Fruit fly (Drosophila melanogaster): ENCODE data around the gene Adhr.

Gene Adhr

dm6 chr2L:14574852-14575251 lies 40.5 kb upstream of the Adhr start (continued):
- TF ChIP-seq CG8281 (tag; optimal IDR thresholded peaks at IDR 0.05) (no peak), Xrp1 (GFP tag; IDR thresholded peaks at IDR 0.05) (peak; percentile 50; the same call in 1 of the 2 replicates), Med (GFP tag) (peak; percentile 44), CG13624 (GFP tag; optimal IDR thresholded peaks at IDR 0.05) (no peak), klu (GFP tag; IDR thresholded peaks at IDR 0.05) (no peak), caup (GFP tag; optimal IDR thresholded peaks at IDR 0.05; ENCODE audit: severe bottlenecking) (no peak), tin (GFP tag; optimal IDR thresholded peaks at IDR 0.05) (no peak), repo (GFP tag; optimal IDR thresholded peaks at IDR 0.05) (no peak), CG11247 (GFP tag; IDR thresholded peaks at IDR 0.05) (no peak), CrebB (tag; optimal IDR thresholded peaks at IDR 0.05) (no peak), CG2712 (tag; optimal IDR thresholded peaks at IDR 0.05) (peak; percentile 9), ara (GFP tag; IDR thresholded peaks at IDR 0.05) (peak; percentile 50), CG17802 (tag; optimal IDR thresholded peaks at IDR 0.05) (no peak), gcm (GFP tag; optimal IDR thresholded peaks at IDR 0.05) (no peak), btn (GFP tag; optimal IDR thresholded peaks at IDR 0.05) (no peak), H15 (GFP tag; IDR thresholded peaks at IDR 0.05) (no peak), lbe (GFP tag; optimal IDR thresholded peaks at IDR 0.05) (no peak), PHDP (tag; optimal IDR thresholded peaks at IDR 0.05) (no peak), gem (tag; optimal IDR thresholded peaks at IDR 0.05) (peak; percentile 29), CG12659 (GFP tag; optimal IDR thresholded peaks at IDR 0.05) (no peak), CG4854 (GFP tag; optimal IDR thresholded peaks at IDR 0.05) (no peak), Sin3A (optimal IDR thresholded peaks at IDR 0.05) (no peak), CG17359 (tag; optimal IDR thresholded peaks at IDR 0.05) (no peak), tna (GFP tag; IDR thresholded peaks at IDR 0.05; ENCODE audit: partially characterized antibody) (no peak), vnd (GFP tag; IDR thresholded peaks at IDR 0.05; ENCODE audit: partially characterized antibody) (no peak), CG18476 (GFP tag; optimal IDR thresholded peaks at IDR 0.05) (no peak), dpn (GFP tag; optimal IDR thresholded peaks at IDR 0.05) (no peak), Hsf (GFP tag; optimal IDR thresholded peaks at IDR 0.05) (no peak), CG11456 (GFP tag; IDR thresholded peaks at IDR 0.05) (no peak), CG9215 (GFP tag; IDR thresholded peaks at IDR 0.05) (no peak), CG13287 (GFP tag; IDR thresholded peaks at IDR 0.05; ENCODE audit: partially characterized antibody) (no peak), kah (GFP tag; optimal IDR thresholded peaks at IDR 0.05) (no peak), cato (GFP tag; optimal IDR thresholded peaks at IDR 0.05; ENCODE audit: borderline replicate concordance) (no peak), shn (GFP tag; optimal IDR thresholded peaks at IDR 0.05) (no peak), CG3726 (GFP tag; IDR thresholded peaks at IDR 0.05) (no peak), CG33213 (GFP tag; optimal IDR thresholded peaks at IDR 0.05) (no peak), slou (GFP tag; optimal IDR thresholded peaks at IDR 0.05) (no peak), CG1529 (GFP tag; optimal IDR thresholded peaks at IDR 0.05) (no peak), Ssrp (tag; optimal IDR thresholded peaks at IDR 0.05) (peak; percentile 10), ewg (GFP tag; optimal IDR thresholded peaks at IDR 0.05) (no peak), CG11504 (tag; optimal IDR thresholded peaks at IDR 0.05) (peak; percentile 11), CG4424 (GFP tag; optimal IDR thresholded peaks at IDR 0.05) (peak; percentile 5), CG17829 (tag; optimal IDR thresholded peaks at IDR 0.05) (no peak), CG16863 (GFP tag; optimal IDR thresholded peaks at IDR 0.05) (no peak), CG17361 (GFP tag; IDR thresholded peaks at IDR 0.05) (no peak), Blimp-1 (GFP tag; optimal IDR thresholded peaks at IDR 0.05) (peak; percentile 5), nom (GFP tag; optimal IDR thresholded peaks at IDR 0.05) (no peak), crol (GFP tag; IDR thresholded peaks at IDR 0.05) (no peak), jumu (GFP tag; optimal IDR thresholded peaks at IDR 0.05) (no peak), unc-4 (GFP tag; IDR thresholded peaks at IDR 0.05; ENCODE audit: partially characterized antibody) (no peak), salm (tag; optimal IDR thresholded peaks at IDR 0.05) (no peak)
